Worm (Caenorhabditis elegans) whole organism, L4 larva: ENCODE measurements around the gene col-154.

ENCODE experiments used
- F37D6.2 ChIP-seq: sonication (generic microtip); optimal IDR thresholded peaks from 2 replicates; lab custom pipeline; 2016; ENCODE audit warnings: mild to moderate bottlenecking, missing genetic modification characterization, missing compliant biosample characterization
- Y48G9A.11 ChIP-seq: fragments of 200-800 bp; sonication (Bioruptor generic); IDR thresholded peaks from 2 replicates; pipeline ENCODE4 v1.3.6; 2022; ENCODE audit warnings: missing genetic modification reagents, missing genetic modification characterization, missing compliant biosample characterization
- ama-1 ChIP-seq: fragments of 150-350 bp; optimal IDR thresholded peaks from 2 replicates; lab custom pipeline; 2014; ENCODE audit warnings: inconsistent platforms, mixed read lengths
- arid-1 ChIP-seq: fragments of 200-800 bp; sonication (Bioruptor generic); conservative IDR thresholded peaks from 2 replicates; pipeline ENCODE4 v1.3.6; 2022; ENCODE audit warnings: missing genetic modification reagents, missing genetic modification characterization, missing compliant biosample characterization
- ceh-82 ChIP-seq: sonication (generic microtip); optimal IDR thresholded peaks from 2 replicates; lab custom pipeline; 2017; ENCODE audit warnings: missing biosample characterization, missing genetic modification characterization
- dmd-8 ChIP-seq: fragments of 200-800 bp; sonication (Bioruptor generic); IDR thresholded peaks from 2 replicates; pipeline ENCODE4 v1.3.6; 2022; ENCODE audit warnings: missing genetic modification characterization, missing compliant biosample characterization
- dpl-1 ChIP-seq: fragments of 150-350 bp; optimal IDR thresholded peaks from 2 replicates; lab custom pipeline; 2014; ENCODE audit warnings: missing biosample characterization, missing genetic modification reagents, missing genetic modification characterization
- mdl-1 ChIP-seq, 2 experiments: fragments of 150-350 bp in 1 of 2; sonication (generic microtip) in 1 of 2; optimal IDR thresholded peaks; 2 replicates each; lab custom pipeline; 2014 to 2017; ENCODE audit warnings: missing biosample characterization in 2 of 2, missing genetic modification characterization in 2 of 2
- mep-1 ChIP-seq: fragments of 150-350 bp; sonication (generic microtip); optimal IDR thresholded peaks from 3 replicates; lab custom pipeline; 2014; ENCODE audit warnings: missing biosample characterization, missing genetic modification characterization
- nhr-76 ChIP-seq: fragments of 150-350 bp; optimal IDR thresholded peaks from 2 replicates; lab custom pipeline; 2014; ENCODE audit warnings: missing biosample characterization, missing genetic modification characterization

DNA sequence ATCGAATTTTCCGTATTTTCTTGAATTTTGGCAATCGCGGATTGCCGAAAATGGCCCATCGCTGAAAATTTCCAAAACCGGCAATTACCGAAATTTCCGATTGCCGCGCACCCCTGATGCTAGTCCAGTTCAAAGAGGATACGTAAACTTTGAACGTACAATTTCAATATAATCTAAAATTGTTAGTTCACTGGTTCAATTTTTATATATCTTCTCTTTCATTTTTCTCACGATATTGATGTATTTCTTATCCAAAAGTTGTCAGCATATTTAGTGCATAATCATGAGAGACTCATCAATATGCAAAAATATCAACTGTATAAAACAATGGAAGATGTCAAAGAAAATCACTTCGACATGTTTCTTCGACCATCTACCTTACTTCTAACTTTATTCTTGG, 13.5 kb downstream of the col-154 start, which contains the start of gene nas-17:
- TF ChIP-seq ama-1 (lab: Kevin White, UChicago) = no peak
- TF ChIP-seq dpl-1 = no peak
- no peak for TF ChIP-seq ceh-82
- TF ChIP-seq arid-1 = no peak
- no peak for TF ChIP-seq nhr-76 (tag; lab: Kevin White, UChicago)
- no peak for TF ChIP-seq F37D6.2 (tag; lab: Kevin White, UChicago)
- TF ChIP-seq mdl-1 (tag; optimal IDR thresholded peaks at IDR 0.05; lab: Kevin White, UChicago) = no peak
- TF ChIP-seq dmd-8 (GFP tag; lab: Robert Waterston, UW) = no peak
- TF ChIP-seq Y48G9A.11 (GFP tag; lab: Robert Waterston, UW) = no peak
- no peak for TF ChIP-seq mep-1
